Fruit fly (Drosophila melanogaster): ENCODE measurements around the gene IP3K1.

The IP3K1 gene

DNA sequence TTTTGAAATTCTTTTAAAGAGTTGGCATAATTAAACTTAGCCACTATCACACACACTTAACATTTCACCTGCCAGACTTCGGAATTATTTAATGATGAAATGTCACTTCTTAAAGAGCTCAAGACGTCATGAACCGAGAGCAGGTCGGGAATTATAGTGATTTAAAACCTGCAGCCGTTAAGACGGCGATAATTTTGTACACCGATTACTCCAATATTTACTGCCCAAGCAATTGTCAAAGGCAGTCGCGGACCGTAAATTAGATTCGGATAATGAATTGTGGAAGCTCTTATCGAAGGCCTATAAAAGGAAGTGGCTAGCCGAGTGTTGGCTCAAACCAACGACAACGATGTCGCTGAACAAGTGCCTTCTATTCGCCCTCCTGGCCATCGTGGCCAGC lies 13.4 kb upstream of the IP3K1 start, which contains the start of gene CG17633:
Gene CG17633 (plus strand): TSS at position 326 of the 400 bp plus-strand sequence.
- TF ChIP-seq CG10669 (GFP tag; optimal IDR thresholded peaks at IDR 0.05) (no peak), CG6163 (GFP tag; IDR thresholded peaks at IDR 0.05) (no peak), topi (GFP tag; optimal IDR thresholded peaks at IDR 0.05) (no peak), dac (GFP tag; optimal IDR thresholded peaks at IDR 0.05) (no peak), CG8119 (GFP tag; IDR thresholded peaks at IDR 0.05) (no peak), fkh (GFP tag; optimal IDR thresholded peaks at IDR 0.05) (no peak), CG6276 (GFP tag; optimal IDR thresholded peaks at IDR 0.05) (no peak), pdm3 (GFP tag; optimal IDR thresholded peaks at IDR 0.05) (no peak), svp (GFP tag) (no peak), Sox102F (GFP tag; optimal IDR thresholded peaks at IDR 0.05) (no peak), Ets96B (tag; optimal IDR thresholded peaks at IDR 0.05) (no peak), esn (GFP tag; optimal IDR thresholded peaks at IDR 0.05) (no peak), spab (GFP tag; optimal IDR thresholded peaks at IDR 0.05) (no peak), Sox14 (GFP tag; optimal IDR thresholded peaks at IDR 0.05) (no peak), Blimp-1 (GFP tag; optimal IDR thresholded peaks at IDR 0.05) (no peak), acj6 (GFP tag; optimal IDR thresholded peaks at IDR 0.05) (no peak), CG11294 (GFP tag; IDR thresholded peaks at IDR 0.05) (no peak), CG6792 (GFP tag; optimal IDR thresholded peaks at IDR 0.05) (no peak), Eip93F (GFP tag; optimal IDR thresholded peaks at IDR 0.05) (no peak), achi (GFP tag; optimal IDR thresholded peaks at IDR 0.05) (no peak)

DNA sequence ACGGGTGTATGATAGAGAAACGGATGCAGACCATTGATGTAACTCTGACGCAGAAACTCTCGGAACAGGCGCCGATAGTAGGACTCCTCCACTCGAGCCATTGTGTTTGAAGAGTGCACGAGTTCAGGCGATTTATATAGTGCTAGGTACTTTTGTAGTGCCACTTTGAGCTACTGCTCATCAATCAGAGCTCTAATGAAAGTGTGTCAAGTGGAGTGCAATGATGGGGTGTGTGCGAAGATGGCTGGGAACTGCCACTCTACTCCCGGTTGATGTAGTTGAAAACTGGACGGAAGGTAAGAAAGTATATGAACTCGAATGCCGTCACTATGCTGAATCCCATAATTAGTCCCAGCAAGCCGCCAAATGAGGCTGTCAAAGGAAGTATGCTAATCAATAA lies 11.3 kb upstream of the IP3K1 start, which contains the start of gene ppk18:
Gene ppk18 (minus strand): TSS at position 101 of the 400 bp plus-strand sequence.
- TF ChIP-seq Smox (GFP tag; optimal IDR thresholded peaks at IDR 0.05) (no peak), Ets21C (GFP tag; optimal IDR thresholded peaks at IDR 0.05) (no peak), ss (GFP tag; optimal IDR thresholded peaks at IDR 0.05) (no peak), Hr38 (GFP tag; optimal IDR thresholded peaks at IDR 0.05) (no peak), net (GFP tag; optimal IDR thresholded peaks at IDR 0.05) (no peak), spab (GFP tag; optimal IDR thresholded peaks at IDR 0.05) (no peak), dsx (GFP tag; optimal IDR thresholded peaks at IDR 0.05; ENCODE audit: poor library complexity, severe bottlenecking) (no peak), CG31627 (GFP tag; optimal IDR thresholded peaks at IDR 0.05) (no peak), Blimp-1 (GFP tag; optimal IDR thresholded peaks at IDR 0.05) (no peak)

DNA sequence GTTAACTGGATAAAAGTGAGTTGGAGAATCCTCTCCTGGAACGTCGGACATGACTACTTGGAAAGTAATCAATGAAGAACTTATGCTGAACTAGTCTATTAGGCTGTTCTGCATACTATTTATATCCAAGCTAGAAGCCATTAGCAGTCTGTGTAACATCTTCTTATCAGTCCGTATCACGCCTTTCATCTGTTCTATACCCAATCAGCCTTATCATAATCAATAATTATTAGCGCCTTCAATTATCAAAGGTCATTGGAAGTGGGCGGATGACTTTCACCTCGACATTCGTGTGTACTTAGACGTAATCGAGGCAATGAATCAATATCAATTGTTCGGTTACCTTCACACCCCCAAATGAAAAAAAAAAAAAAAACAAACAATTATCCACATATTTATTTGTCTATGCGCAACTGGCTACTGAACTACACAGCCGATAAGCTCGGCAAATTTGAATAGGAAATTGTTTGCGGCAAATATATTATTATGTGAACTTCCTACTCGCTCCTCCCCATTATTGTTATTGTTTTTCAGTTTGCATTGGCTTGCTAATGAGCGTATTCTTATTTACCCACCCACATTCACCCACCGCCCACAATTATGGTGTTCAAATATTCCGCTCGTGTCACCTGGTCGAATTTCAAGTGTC lies 7.1 kb upstream of the IP3K1 start, which contains the start of the genes ppk11 and ppk16:
Gene ppk11 (minus strand): TSS at position 51 of the 649 bp plus-strand sequence.
Gene ppk16 (minus strand): TSS at position 51 of the 649 bp plus-strand sequence.
- TF ChIP-seq fkh (GFP tag; optimal IDR thresholded peaks at IDR 0.05): peak; percentile 86
- TF ChIP-seq CG10669 (GFP tag; optimal IDR thresholded peaks at IDR 0.05): no peak
- TF ChIP-seq CG9139 (GFP tag; optimal IDR thresholded peaks at IDR 0.05): no peak
- no peak for TF ChIP-seq Gug (GFP tag; IDR thresholded peaks at IDR 0.05)
- TF ChIP-seq Ets96B (tag; optimal IDR thresholded peaks at IDR 0.05): no peak
- no peak for TF ChIP-seq CG11902 (GFP tag; optimal IDR thresholded peaks at IDR 0.05)

DNA sequence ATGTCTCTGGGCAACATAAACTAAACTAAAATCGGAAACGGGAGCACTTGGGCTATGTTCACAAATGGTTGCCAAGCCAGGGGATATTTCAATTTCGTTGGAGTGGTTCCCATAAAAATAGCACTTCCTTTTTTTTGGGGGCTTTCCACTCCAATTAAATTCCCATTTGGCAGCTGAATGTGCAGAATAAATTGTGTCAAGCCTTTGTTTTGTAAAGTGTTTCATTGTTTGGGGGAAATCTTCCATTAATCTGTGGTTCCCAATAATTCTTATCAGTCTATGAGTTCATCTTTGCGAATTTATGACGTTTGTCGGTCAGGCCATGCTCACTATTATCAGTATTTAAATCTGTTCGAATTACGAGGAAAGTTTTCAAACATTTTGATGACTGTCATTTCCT lies 4.3 kb upstream of the IP3K1 start:
- no peak for TF ChIP-seq CG11762 (GFP tag; optimal IDR thresholded peaks at IDR 0.05; ENCODE audit: insufficient read depth)
- TF ChIP-seq svp (GFP tag): peak; percentile 69

DNA sequence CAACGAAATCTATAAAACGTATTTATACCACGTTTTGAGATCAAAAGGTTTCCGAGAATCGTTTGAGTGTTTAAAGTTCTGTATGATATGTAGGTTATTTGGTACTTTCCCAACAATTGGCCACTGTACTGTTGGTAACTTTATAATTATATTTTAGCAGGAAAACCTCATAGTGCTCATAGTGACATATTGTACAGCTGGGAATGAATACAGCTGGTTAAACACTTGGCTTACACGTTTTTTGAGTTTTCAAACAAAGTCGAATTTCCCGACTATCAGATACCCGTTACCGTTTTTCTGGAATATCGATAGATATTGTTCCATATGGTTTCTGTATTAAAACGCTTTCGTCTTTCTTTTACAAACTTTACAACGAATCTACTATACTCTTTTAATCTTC lies 3.8 kb upstream of the IP3K1 start:
- no peak for TF ChIP-seq salr (GFP tag; optimal IDR thresholded peaks at IDR 0.05)
- no peak for TF ChIP-seq CG10669 (GFP tag; optimal IDR thresholded peaks at IDR 0.05)
- TF ChIP-seq CG6163 (GFP tag; IDR thresholded peaks at IDR 0.05): no peak
- TF ChIP-seq CG1621 (tag; optimal IDR thresholded peaks at IDR 0.05): no peak
- TF ChIP-seq Sox14 (GFP tag; optimal IDR thresholded peaks at IDR 0.05): no peak
- TF ChIP-seq CG4318 (GFP tag; optimal IDR thresholded peaks at IDR 0.05): no peak
- TF ChIP-seq Hr39 (GFP tag; optimal IDR thresholded peaks at IDR 0.05): no peak
- no peak for TF ChIP-seq CG6854 (GFP tag; optimal IDR thresholded peaks at IDR 0.05)
- TF ChIP-seq vri (GFP tag; optimal IDR thresholded peaks at IDR 0.05): no peak
- no peak for TF ChIP-seq fd59A (GFP tag; optimal IDR thresholded peaks at IDR 0.05)
- no peak for TF ChIP-seq lz (GFP tag; optimal IDR thresholded peaks at IDR 0.05)
- no peak for TF ChIP-seq CG7368 (GFP tag; optimal IDR thresholded peaks at IDR 0.05)
- TF ChIP-seq svp (GFP tag): peak; percentile 67
- TF ChIP-seq fkh (GFP tag; optimal IDR thresholded peaks at IDR 0.05): peak; percentile 37

Data from whole organism, prepupa.